Fruit fly (Drosophila melanogaster): Measurements from ENCODE around the gene CG6996.
A peak's percentile ranks its signal among the peaks of the same experiment; 100 is the strongest.

The CG6996 gene

DNA sequence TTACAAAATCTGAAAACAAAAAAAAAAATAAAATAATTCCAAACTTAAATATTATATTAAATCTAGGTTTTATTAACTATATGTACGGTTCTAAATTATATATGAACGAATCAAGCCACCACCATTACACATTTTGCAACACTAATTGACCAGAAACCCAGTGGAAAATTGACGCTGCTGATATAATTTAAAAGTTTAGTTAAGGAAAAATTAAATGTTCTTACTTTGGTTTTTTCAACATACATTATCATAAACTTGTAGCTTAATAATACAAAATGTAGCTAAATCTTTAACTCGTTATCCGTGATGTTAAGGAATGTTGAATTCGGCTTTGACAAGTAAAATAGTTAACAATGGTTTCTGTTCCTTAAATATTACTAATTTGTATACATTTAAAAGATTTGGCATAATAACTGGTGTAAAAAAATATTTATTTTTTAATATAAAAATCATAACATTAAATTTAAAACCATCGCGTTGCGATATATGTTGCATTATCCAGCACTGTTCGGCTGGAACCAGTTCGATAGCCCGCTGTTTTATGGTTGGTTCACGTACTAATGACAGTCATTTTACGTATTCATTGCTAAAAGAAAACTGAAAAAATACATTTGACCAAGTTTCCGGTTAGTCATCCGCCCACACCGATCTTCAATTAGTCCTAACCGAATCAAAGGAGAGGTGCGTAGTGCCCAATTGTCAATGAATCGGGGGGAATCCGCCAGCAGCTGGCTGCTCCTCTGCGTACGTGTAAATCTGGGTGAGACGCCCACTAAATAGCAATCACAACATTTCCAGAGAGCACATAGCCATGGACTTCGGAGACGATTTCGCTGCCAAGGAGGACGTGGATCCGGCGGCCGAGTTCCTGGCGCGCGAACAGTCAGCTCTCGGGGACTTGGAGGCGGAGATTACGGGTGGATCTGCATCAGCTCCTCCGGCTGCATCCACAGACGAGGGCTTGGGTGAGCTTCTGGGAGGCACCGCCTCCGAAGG lies 35.0 kb downstream of the CG6996 start (continued):
- TF ChIP-seq CG10654 (GFP tag; optimal IDR thresholded peaks at IDR 0.05): peak; percentile 8
- peak; percentile 10 for TF ChIP-seq trem (tag; optimal IDR thresholded peaks at IDR 0.05)
- no peak for TF ChIP-seq nom (GFP tag; optimal IDR thresholded peaks at IDR 0.05)
- no peak for TF ChIP-seq CG12236 (GFP tag; optimal IDR thresholded peaks at IDR 0.05)
- TF ChIP-seq sisA (GFP tag; IDR thresholded peaks at IDR 0.05): 0 out of 2 replicates have a peak, but pooled peaks have one; percentile 34
- TF ChIP-seq sna (GFP tag; IDR thresholded peaks at IDR 0.05; ENCODE audit: partially characterized antibody): peak; percentile 13; the same call in 1 of the 2 replicates
- peak; percentile 7 for TF ChIP-seq stwl (tag; optimal IDR thresholded peaks at IDR 0.05)
- peak; percentile 59 for TF ChIP-seq stc (GFP tag; IDR thresholded peaks at IDR 0.05)
- TF ChIP-seq CG13775 (GFP tag; optimal IDR thresholded peaks at IDR 0.05): peak; percentile 78
- peak; percentile 79 for TF ChIP-seq Dll (GFP tag; IDR thresholded peaks at IDR 0.05; ENCODE audit: partially characterized antibody)
- TF ChIP-seq onecut (GFP tag; IDR thresholded peaks at IDR 0.05): 0 out of 2 replicates have a peak, but pooled peaks have one; percentile 10
- TF ChIP-seq Asciz (GFP tag; optimal IDR thresholded peaks at IDR 0.05): peak; percentile 56
- peak; percentile 43 for TF ChIP-seq CG4404 (GFP tag; IDR thresholded peaks at IDR 0.05)
- peak; percentile 72 for TF ChIP-seq CG12659 (GFP tag; optimal IDR thresholded peaks at IDR 0.05)
- TF ChIP-seq Poxn (GFP tag; IDR thresholded peaks at IDR 0.05): no peak
- peak; percentile 53 for TF ChIP-seq Meics (GFP tag; optimal IDR thresholded peaks at IDR 0.05)
- peak; percentile 15 for TF ChIP-seq CG10462 (GFP tag; optimal IDR thresholded peaks at IDR 0.05)
- TF ChIP-seq CG8924 (tag; optimal IDR thresholded peaks at IDR 0.05): peak; percentile 64
- TF ChIP-seq seq (GFP tag; IDR thresholded peaks at IDR 0.05): no peak
- TF ChIP-seq Ada2b (GFP tag; IDR thresholded peaks at IDR 0.05): peak; percentile 41; the same call in 1 of the 2 replicates
- peak; percentile 78 for TF ChIP-seq amos (GFP tag; IDR thresholded peaks at IDR 0.05; ENCODE audit: partially characterized antibody)
- TF ChIP-seq al (GFP tag; IDR thresholded peaks at IDR 0.05): peak; percentile 32; the same call in 1 of the 2 replicates
- TF ChIP-seq chinmo (GFP tag; IDR thresholded peaks at IDR 0.05; ENCODE audit: partially characterized antibody): no peak
- peak; percentile 79 for TF ChIP-seq CoRest (tag; optimal IDR thresholded peaks at IDR 0.05)
- TF ChIP-seq CG5180 (GFP tag; optimal IDR thresholded peaks at IDR 0.05): peak; percentile 10
- no peak for TF ChIP-seq nau (GFP tag; optimal IDR thresholded peaks at IDR 0.05)
- TF ChIP-seq eyg (GFP tag; optimal IDR thresholded peaks at IDR 0.05): no peak
- no peak for TF ChIP-seq Myb (GFP tag; optimal IDR thresholded peaks at IDR 0.05)
- no peak for TF ChIP-seq CG8290 (GFP tag; optimal IDR thresholded peaks at IDR 0.05)
- TF ChIP-seq CG8290 (tag; optimal IDR thresholded peaks at IDR 0.05): peak in 1 of 2 experiments; percentile 48
- peak; percentile 40; the same call in 1 of the 2 replicates for TF ChIP-seq ranshi (GFP tag; IDR thresholded peaks at IDR 0.05)
- TF ChIP-seq CG14667 (GFP tag; IDR thresholded peaks at IDR 0.05): peak; percentile 62
- no peak for TF ChIP-seq Ravus (GFP tag; IDR thresholded peaks at IDR 0.05)
- peak; percentile 2 for TF ChIP-seq HHEX (GFP tag; optimal IDR thresholded peaks at IDR 0.05)
- peak; percentile 52 for TF ChIP-seq ci (GFP tag; IDR thresholded peaks at IDR 0.05)
- TF ChIP-seq E2f2 (GFP tag; IDR thresholded peaks at IDR 0.05): peak; percentile 39; the same call in 1 of the 2 replicates
- peak; percentile 74 for TF ChIP-seq CG11456 (GFP tag; IDR thresholded peaks at IDR 0.05)
- peak; percentile 4 for TF ChIP-seq CG6683 (GFP tag; optimal IDR thresholded peaks at IDR 0.05)
- peak in 1 of 3 experiments; percentile 53 for TF ChIP-seq lola (GFP tag; optimal IDR thresholded peaks at IDR 0.05)
- TF ChIP-seq gsb-n (tag; optimal IDR thresholded peaks at IDR 0.05): no peak
- peak; percentile 43 for TF ChIP-seq nerfin-2 (GFP tag; IDR thresholded peaks at IDR 0.05; ENCODE audit: partially characterized antibody)
- TF ChIP-seq gem (tag; optimal IDR thresholded peaks at IDR 0.05): peak; percentile 77
- peak; percentile 32; the same call in 1 of the 2 replicates for TF ChIP-seq ttk (GFP tag; IDR thresholded peaks at IDR 0.05)
- peak; percentile 34; the same call in 1 of the 2 replicates for TF ChIP-seq wor (GFP tag; IDR thresholded peaks at IDR 0.05)
- TF ChIP-seq lmd (GFP tag; IDR thresholded peaks at IDR 0.05): peak; percentile 64
- TF ChIP-seq gro (GFP tag; optimal IDR thresholded peaks at IDR 0.05): no peak
- TF ChIP-seq CG15011 (GFP tag; optimal IDR thresholded peaks at IDR 0.05): no peak

All from whole organism, embryonic.